Comparison of ENCODE assay signal across 1 fruit fly cellular context in the genomic region with DNA sequence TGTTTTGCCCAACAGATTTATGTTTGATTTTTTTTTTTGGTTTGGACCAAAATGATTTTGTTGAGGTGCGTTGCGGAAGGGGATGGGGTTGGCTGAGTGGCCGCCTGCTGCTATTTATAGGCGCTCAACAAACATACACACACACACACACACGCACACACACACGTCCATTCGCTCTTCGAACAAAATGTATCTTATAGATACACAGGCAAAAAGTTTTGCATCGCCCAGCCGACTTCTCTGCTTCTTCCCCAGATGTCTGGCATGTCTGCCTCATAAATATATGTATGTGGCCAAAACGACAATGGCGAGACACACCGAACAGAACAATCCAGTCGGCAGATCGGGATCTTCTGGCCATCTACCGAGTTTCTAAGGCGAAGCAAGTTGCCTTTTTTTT.
TF ChIP-seq lines count a peak whose summit lies in the region.

No protein-coding gene starts in this region.

TF ChIP-seq in whole organism, embryonic, 481 proteins besides CTCF, POLR2A, EP300 and RAD21 (continued from another document):
- no peak for TF ChIP-seq tgo (GFP tag; IDR thresholded peaks at IDR 0.05; lab: Robert Waterston, UW)
- TF ChIP-seq NK7.1 (GFP tag; optimal IDR thresholded peaks at IDR 0.05; lab: Kevin White, UChicago) = no peak
- no peak for TF ChIP-seq twi (tag; optimal IDR thresholded peaks at IDR 0.05; lab: Kevin White, UChicago)
- TF ChIP-seq CG10462 (GFP tag; optimal IDR thresholded peaks at IDR 0.05; lab: Kevin White, UChicago) = no peak
- TF ChIP-seq CG12769 (tag; optimal IDR thresholded peaks at IDR 0.05; lab: Kevin White, UChicago) = peak; percentile 53
- TF ChIP-seq CG7963 (GFP tag; IDR thresholded peaks at IDR 0.05; lab: Robert Waterston, UW; ENCODE audit: partially characterized antibody) = no peak
- TF ChIP-seq Dbx (GFP tag; IDR thresholded peaks at IDR 0.05; lab: Robert Waterston, UW) = no peak
- no peak for TF ChIP-seq CG43689 (GFP tag; IDR thresholded peaks at IDR 0.05; lab: Robert Waterston, UW)
- TF ChIP-seq chinmo (GFP tag; IDR thresholded peaks at IDR 0.05; lab: Robert Waterston, UW; ENCODE audit: partially characterized antibody) = 0 out of 4 replicates have a peak, but pooled peaks have one; percentile 61
- TF ChIP-seq Elba2 (GFP tag; optimal IDR thresholded peaks at IDR 0.05; lab: Kevin White, UChicago) = no peak
- no peak for TF ChIP-seq hbn (GFP tag; IDR thresholded peaks at IDR 0.05; lab: Robert Waterston, UW; ENCODE audit: partially characterized antibody)
- TF ChIP-seq CG2120 (GFP tag; optimal IDR thresholded peaks at IDR 0.05; lab: Kevin White, UChicago) = no peak
- TF ChIP-seq Med (GFP tag; lab: Kevin White, UChicago) = peak; percentile 34
- no peak for TF ChIP-seq jigr1 (GFP tag; IDR thresholded peaks at IDR 0.05; lab: Robert Waterston, UW)
- TF ChIP-seq Drgx (GFP tag; IDR thresholded peaks at IDR 0.05; lab: Robert Waterston, UW) = no peak
- TF ChIP-seq Ets97D (GFP tag; optimal IDR thresholded peaks at IDR 0.05; lab: Kevin White, UChicago) = no peak
- no peak for TF ChIP-seq esg (GFP tag; conservative IDR thresholded peaks at IDR 0.05; lab: Robert Waterston, UW)
- TF ChIP-seq sisA (GFP tag; IDR thresholded peaks at IDR 0.05; lab: Robert Waterston, UW) = no peak
- TF ChIP-seq H15 (GFP tag; IDR thresholded peaks at IDR 0.05; lab: Robert Waterston, UW) = no peak
- no peak for TF ChIP-seq Ravus (GFP tag; IDR thresholded peaks at IDR 0.05; lab: Robert Waterston, UW)
- no peak for TF ChIP-seq CG12942 (GFP tag; optimal IDR thresholded peaks at IDR 0.05; lab: Kevin White, UChicago)
